Worm (Caenorhabditis elegans) whole organism, early embryonic: ENCODE results near the gene twk-44.

Experiments used
- aly-1 ChIP-seq: sonication (generic microtip); optimal IDR thresholded peaks from 2 replicates; lab custom pipeline; 2016; ENCODE audit warnings: missing genetic modification characterization, missing compliant biosample characterization
- ama-1 ChIP-seq: fragments of 150-350 bp; optimal IDR thresholded peaks from 2 replicates; lab custom pipeline; 2014
- hmbx-1 ChIP-seq: sonication (generic microtip); optimal IDR thresholded peaks from 2 replicates; lab custom pipeline; 2016; ENCODE audit warnings: mild to moderate bottlenecking, missing genetic modification characterization, missing compliant biosample characterization
- hnd-1 ChIP-seq: sonication (generic microtip); optimal IDR thresholded peaks from 2 replicates; lab custom pipeline; 2016; ENCODE audit warnings: missing genetic modification characterization, missing compliant biosample characterization
- tbx-11 ChIP-seq: fragments of 200-800 bp; sonication (Bioruptor generic); IDR thresholded peaks from 2 replicates; pipeline ENCODE4 v1.3.6; 2022; ENCODE audit warnings: missing genetic modification characterization, missing compliant biosample characterization
- tbx-37 ChIP-seq: fragments of 200-800 bp; sonication (Bioruptor generic); conservative IDR thresholded peaks from 2 replicates; pipeline ENCODE4 v1.3.6; 2022; ENCODE audit warnings: missing genetic modification reagents, missing genetic modification characterization, missing compliant biosample characterization

DNA sequence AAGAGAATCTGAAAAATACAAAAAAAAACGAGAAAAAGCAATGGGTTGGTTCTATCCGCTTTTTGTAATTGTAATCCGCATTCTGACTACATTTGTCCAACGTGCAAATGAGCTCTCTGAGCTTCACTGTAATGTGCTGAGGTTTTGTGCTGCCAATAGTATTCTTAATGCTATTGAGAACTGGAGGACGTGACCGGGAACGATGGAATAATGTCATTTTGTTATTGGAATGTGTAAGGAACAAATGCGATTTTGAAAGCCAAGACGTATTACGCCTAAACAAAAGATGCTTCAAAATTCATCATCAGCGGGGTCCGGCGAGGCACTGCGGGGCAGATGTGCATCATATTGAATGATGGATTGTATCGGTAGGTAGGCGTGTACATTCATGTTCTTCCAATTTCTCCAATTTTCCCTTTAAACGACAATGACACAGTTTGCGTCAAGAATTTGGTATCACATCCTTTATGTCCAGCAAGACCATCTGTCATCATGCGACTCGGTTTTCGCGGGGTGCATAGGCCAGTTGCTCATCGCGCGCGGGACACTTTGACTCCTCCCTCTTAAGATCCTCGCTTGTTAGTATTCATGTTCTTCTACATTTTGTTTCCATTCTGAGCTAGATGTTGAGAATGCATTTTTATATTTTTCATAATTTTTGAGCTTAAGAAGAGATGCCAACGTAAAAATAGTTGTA, 46.3 kb upstream of the twk-44 start:
- no peak for TF ChIP-seq hnd-1
- no peak for TF ChIP-seq ama-1 (lab: Kevin White, UChicago)
- TF ChIP-seq tbx-11 (GFP tag; lab: Robert Waterston, UW), result no peak
- no peak for TF ChIP-seq tbx-37
- no peak for TF ChIP-seq aly-1 (tag; lab: Kevin White, UChicago)
- TF ChIP-seq hmbx-1 (tag; lab: Kevin White, UChicago), result no peak
